Worm (Caenorhabditis elegans) whole organism, late embryonic: ENCODE data around the gene nep-5.

Experiments
- C38D4.7 ChIP-seq: fragments of 200-800 bp; sonication (Bioruptor generic); optimal IDR thresholded peaks from 2 replicates; lab custom pipeline; 2018; ENCODE audit warnings: mild to moderate bottlenecking, missing genetic modification characterization, moderate library complexity, missing compliant biosample characterization
- dmd-4 ChIP-seq: sonication (generic microtip); optimal IDR thresholded peaks from 2 replicates; lab custom pipeline; 2016; ENCODE audit warnings: borderline replicate concordance, missing genetic modification characterization, missing compliant biosample characterization
- nfya-1 ChIP-seq: sonication (generic microtip); optimal IDR thresholded peaks from 2 replicates; lab custom pipeline; 2017; ENCODE audit warnings: missing genetic modification characterization, mild to moderate bottlenecking, missing compliant biosample characterization, antibody characterized with exemption, moderate library complexity

DNA sequence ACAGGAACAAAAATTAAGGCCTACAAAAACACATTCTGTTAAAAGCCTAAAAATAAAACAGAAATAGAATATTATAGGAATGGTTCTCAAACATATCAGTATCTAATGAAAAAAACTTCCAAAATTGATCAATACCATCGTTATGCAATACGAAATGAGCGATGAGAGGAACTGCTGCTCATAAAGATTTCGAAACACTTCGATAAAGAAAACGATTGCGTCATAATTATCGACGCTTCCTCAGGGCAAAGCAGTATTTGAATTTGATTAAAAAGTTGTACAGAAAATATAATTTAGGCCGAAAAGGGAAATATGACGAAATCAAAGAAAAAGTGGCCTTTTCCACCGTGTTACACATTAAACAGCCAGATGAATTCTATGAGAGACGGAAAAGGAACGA is 30.1 kb downstream of the nep-5 start:
- TF ChIP-seq nfya-1 (tag; lab: Kevin White, UChicago) = no peak
- no peak for TF ChIP-seq dmd-4 (tag; lab: Kevin White, UChicago)
- no peak for TF ChIP-seq C38D4.7 (GFP tag; lab: Kevin White, UChicago)
